Fruit fly (Drosophila melanogaster) whole organism, pupa: Measurements from ENCODE around the gene Z600.

Experiments used
- CG14655 ChIP-seq: fragments of 200-800 bp; sonication (Bioruptor generic); optimal IDR thresholded peaks from 3 replicates; lab custom pipeline; 2017; ENCODE audit warnings: mild to moderate bottlenecking, missing biosample characterization, missing genetic modification reagents, missing genetic modification characterization
- CG32121 ChIP-seq: fragments of 200-800 bp; sonication (Bioruptor generic); IDR thresholded peaks from 2 replicates; pipeline ENCODE4 v1.3.6; 2022; ENCODE audit warnings: missing biosample characterization, missing genetic modification characterization
- fd96Ca ChIP-seq: fragments of 200-800 bp; sonication (Bioruptor generic); IDR thresholded peaks from 3 replicates; pipeline ENCODE4 v1.3.6; 2022; ENCODE audit warnings: missing biosample characterization, missing genetic modification characterization

- TF ChIP-seq CG14655 (no peak), fd96Ca (GFP tag; lab: Robert Waterston, UW) (no peak), CG32121 (GFP tag; lab: Robert Waterston, UW) (no peak)
These were observed 27.7 kb downstream of the Z600 start for dm6 chr3L:15536550-15536949.
